Fruit fly (Drosophila melanogaster) whole organism, wandering third instar larva: ENCODE data around the gene nau.

Source experiments
- Abd-B ChIP-seq: fragments of >200 bp; optimal IDR thresholded peaks from 2 replicates; lab custom pipeline; 2017; ENCODE audit warnings: missing biosample characterization, missing genetic modification characterization
- CG32264 ChIP-seq: fragments of 200-800 bp; sonication (Bioruptor generic); optimal IDR thresholded peaks from 2 replicates; lab custom pipeline; 2016; ENCODE audit warnings: missing biosample characterization, missing genetic modification characterization
- CG9705 ChIP-seq: fragments of 200-800 bp; sonication (Bioruptor generic); optimal IDR thresholded peaks from 2 replicates; lab custom pipeline; 2018; ENCODE audit warnings: missing biosample characterization, mild to moderate bottlenecking, missing genetic modification characterization
- Dfd ChIP-seq: fragments of >200 bp; optimal IDR thresholded peaks from 2 replicates; lab custom pipeline; 2017; ENCODE audit warnings: missing biosample characterization, missing genetic modification characterization
- Dif ChIP-seq: fragments of 200-275, 200-300 bp; sonication (Bioruptor generic); optimal IDR thresholded peaks from 2 replicates; lab custom pipeline; 2018; ENCODE audit warnings: missing biosample characterization, missing genetic modification characterization; ENCODE audit not compliant: partially characterized antibody
- GATAd ChIP-seq: sonication (Bioruptor generic); optimal IDR thresholded peaks from 2 replicates; lab custom pipeline; 2016; ENCODE audit warnings: missing biosample characterization, missing genetic modification characterization
- HLH106 ChIP-seq: fragments of 200-800 bp; optimal IDR thresholded peaks from 3 replicates; lab custom pipeline; 2019; ENCODE audit warnings: missing biosample characterization, mild to moderate bottlenecking, missing genetic modification characterization, moderate library complexity
- Hnf4 ChIP-seq: fragments of 200-800 bp; sonication (Bioruptor generic); optimal IDR thresholded peaks from 2 replicates; lab custom pipeline; 2016; ENCODE audit warnings: missing biosample characterization, mild to moderate bottlenecking, missing genetic modification characterization
- Hr78 ChIP-seq: fragments of >200 bp; optimal IDR thresholded peaks from 2 replicates; lab custom pipeline; 2017; ENCODE audit warnings: missing biosample characterization, missing genetic modification characterization
- Hr83 ChIP-seq: fragments of 200-300 bp; sonication (Bioruptor generic); optimal IDR thresholded peaks from 2 replicates; lab custom pipeline; 2016; ENCODE audit warnings: missing biosample characterization, mild to moderate bottlenecking, missing genetic modification characterization, moderate library complexity; ENCODE audit not compliant: poor library complexity, severe bottlenecking
- Jra ChIP-seq: sonication (Bioruptor generic); optimal IDR thresholded peaks from 2 replicates; lab custom pipeline; 2016; ENCODE audit warnings: missing biosample characterization, missing genetic modification characterization
- Mio ChIP-seq: sonication (Bioruptor generic); optimal IDR thresholded peaks from 2 replicates; lab custom pipeline; 2016; ENCODE audit warnings: missing biosample characterization, missing genetic modification characterization
- Myc ChIP-seq: fragments of >200 bp; optimal IDR thresholded peaks from 2 replicates; lab custom pipeline; 2017
- N ChIP-seq: fragments of >200 bp; optimal IDR thresholded peaks from 2 replicates; lab custom pipeline; 2018; ENCODE audit warnings: missing biosample characterization, missing external identifiers, missing genetic modification characterization
- OdsH ChIP-seq: fragments of 200-800 bp; sonication (Bioruptor generic); optimal IDR thresholded peaks from 2 replicates; lab custom pipeline; 2016; ENCODE audit warnings: missing biosample characterization, mild to moderate bottlenecking, missing genetic modification characterization
- Rel ChIP-seq, 2 experiments: fragments of 200-800 bp; sonication (Bioruptor generic) in 1 of 2; optimal IDR thresholded peaks; 2 replicates in 1 of 2; 3 replicates in 1 of 2; lab custom pipeline; 2016 to 2019; ENCODE audit warnings: mild to moderate bottlenecking in 2 of 2, missing biosample characterization in 2 of 2, missing genetic modification characterization in 2 of 2, moderate library complexity in 1 of 2
- Sp1 ChIP-seq: fragments of 200-800 bp; sonication (Bioruptor generic); optimal IDR thresholded peaks from 3 replicates; lab custom pipeline; 2019; ENCODE audit warnings: missing biosample characterization, mild to moderate bottlenecking, missing genetic modification characterization, moderate library complexity
- Vsx2 ChIP-seq: fragments of 200-300, 225-300 bp; sonication (Bioruptor generic); optimal IDR thresholded peaks from 2 replicates; lab custom pipeline; 2018; ENCODE audit warnings: missing biosample characterization, missing genetic modification characterization; ENCODE audit not compliant: partially characterized antibody
- br ChIP-seq: fragments of 200-800 bp; sonication (Bioruptor generic); optimal IDR thresholded peaks from 2 replicates; lab custom pipeline; 2016; ENCODE audit warnings: missing biosample characterization, missing genetic modification characterization
- brk ChIP-seq: fragments of 200-800 bp; sonication (Bioruptor generic); optimal IDR thresholded peaks from 2 replicates; lab custom pipeline; 2016; ENCODE audit warnings: missing biosample characterization, mild to moderate bottlenecking, missing genetic modification characterization
- dl ChIP-seq, 2 experiments: fragments of 175-275, 200-275 bp in 1 of 2; fragments of 200-275 bp in 1 of 2; sonication (Bioruptor generic); optimal IDR thresholded peaks; lab custom pipeline; 2018; ENCODE audit warnings: mild to moderate bottlenecking in 2 of 2, missing biosample characterization in 2 of 2, missing genetic modification characterization in 2 of 2, moderate library complexity in 2 of 2; ENCODE audit not compliant: partially characterized antibody in 2 of 2, insufficient read depth in 1 of 2
- dmrt93B ChIP-seq: fragments of 200-800 bp; sonication (Bioruptor generic); optimal IDR thresholded peaks from 2 replicates; lab custom pipeline; 2018; ENCODE audit warnings: missing biosample characterization, mild to moderate bottlenecking, missing genetic modification characterization
- dsf ChIP-seq: sonication (Bioruptor generic); optimal IDR thresholded peaks from 2 replicates; lab custom pipeline; 2016; ENCODE audit warnings: missing biosample characterization, missing genetic modification characterization, borderline replicate concordance
- ey ChIP-seq: fragments of 200-800 bp; sonication (Bioruptor generic); optimal IDR thresholded peaks from 2 replicates; lab custom pipeline; 2016; ENCODE audit warnings: missing biosample characterization, missing genetic modification characterization
- foxo ChIP-seq, 2 experiments: fragments of 200-800 bp; sonication (Bioruptor generic); optimal IDR thresholded peaks; 2 replicates in 1 of 2; 3 replicates in 1 of 2; lab custom pipeline; 2016 to 2017; ENCODE audit warnings: missing biosample characterization in 2 of 2, missing genetic modification characterization in 2 of 2
- h ChIP-seq: fragments of 200-800 bp; sonication (Bioruptor generic); optimal IDR thresholded peaks from 3 replicates; lab custom pipeline; 2016; ENCODE audit warnings: missing biosample characterization, mild to moderate bottlenecking, missing genetic modification characterization
- jim ChIP-seq: fragments of 175-275, 200-325 bp; sonication (Bioruptor generic); optimal IDR thresholded peaks from 2 replicates; lab custom pipeline; 2016; ENCODE audit warnings: missing biosample characterization, mild to moderate bottlenecking, missing genetic modification characterization
- lola ChIP-seq: fragments of >200 bp; optimal IDR thresholded peaks from 2 replicates; lab custom pipeline; 2017; ENCODE audit warnings: missing biosample characterization, missing genetic modification characterization
- pan ChIP-seq: fragments of >200 bp; optimal IDR thresholded peaks from 2 replicates; lab custom pipeline; 2017
- psq ChIP-seq: fragments of 200-800 bp; sonication (Bioruptor generic); optimal IDR thresholded peaks from 3 replicates; lab custom pipeline; 2017; ENCODE audit warnings: missing biosample characterization, mild to moderate bottlenecking, missing genetic modification characterization, moderate library complexity
- rgr ChIP-seq: fragments of 200-800 bp; sonication (Bioruptor generic); optimal IDR thresholded peaks from 3 replicates; lab custom pipeline; 2016; ENCODE audit warnings: missing biosample characterization, mild to moderate bottlenecking, missing genetic modification characterization
- sage ChIP-seq: fragments of 200-800 bp; sonication (Bioruptor generic); optimal IDR thresholded peaks from 2 replicates; lab custom pipeline; 2016; ENCODE audit warnings: missing biosample characterization, mild to moderate bottlenecking, missing genetic modification characterization
- sv ChIP-seq: fragments of 200-800 bp; sonication (Bioruptor generic); optimal IDR thresholded peaks from 3 replicates; lab custom pipeline; 2016; ENCODE audit warnings: missing biosample characterization, missing genetic modification characterization
- tai ChIP-seq: sonication (Bioruptor generic); optimal IDR thresholded peaks from 2 replicates; lab custom pipeline; 2016; ENCODE audit warnings: missing biosample characterization, missing genetic modification characterization
- usp ChIP-seq: fragments of >200 bp; optimal IDR thresholded peaks from 2 replicates; lab custom pipeline; 2017; ENCODE audit warnings: missing biosample characterization, missing genetic modification characterization
- woc ChIP-seq: sonication (Bioruptor generic); optimal IDR thresholded peaks from 2 replicates; lab custom pipeline; 2016; ENCODE audit warnings: missing biosample characterization, mild to moderate bottlenecking, missing genetic modification characterization

nau gene

dm6 chr3R:23677058-23677457 is 41.1 kb downstream of the nau start, which contains the start of gene GILT3:
GILT3 (plus strand) TSS chr3R:23677358.
- TF ChIP-seq GATAd (GFP tag; lab: Kevin White, UChicago) (no peak), Hnf4 (GFP tag; lab: Kevin White, UChicago) (no peak)

DNA sequence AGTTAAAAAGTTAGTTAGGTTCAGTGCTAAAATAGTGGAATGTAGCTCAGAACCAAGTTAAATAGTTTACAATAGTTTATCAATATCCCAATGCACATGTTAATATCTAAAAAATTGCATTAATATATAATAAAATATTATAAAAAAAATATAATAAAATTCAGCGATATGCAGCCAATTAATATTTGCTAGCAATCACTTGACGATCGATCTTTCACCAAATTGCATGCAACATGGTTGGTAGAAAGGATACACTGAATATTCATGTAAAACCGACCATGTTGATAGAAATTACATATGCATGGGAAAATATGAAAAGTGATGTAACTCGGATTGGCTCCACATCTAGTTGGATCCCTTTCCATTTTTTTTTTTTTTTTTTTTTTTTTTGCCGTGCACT is 42.5 kb downstream of the nau start:
- TF ChIP-seq OdsH (GFP tag; lab: Kevin White, UChicago) (no peak), jim (no peak), rgr (no peak), Mio (GFP tag; lab: Kevin White, UChicago) (no peak), GATAd (GFP tag; lab: Kevin White, UChicago) (no peak), Sp1 (no peak), HLH106 (tag; lab: Kevin White, UChicago) (no peak), CG9705 (GFP tag; lab: Kevin White, UChicago) (no peak), sv (GFP tag; lab: Kevin White, UChicago) (no peak), woc (GFP tag; lab: Kevin White, UChicago) (no peak), CG32264 (GFP tag; lab: Kevin White, UChicago) (no peak)
- TF ChIP-seq, all 38 proteins: peak for 0

dm6 chr3R:23674369-23674768 is 43.8 kb downstream of the nau start:
- TF ChIP-seq woc (GFP tag; lab: Kevin White, UChicago) (no peak), Hnf4 (GFP tag; lab: Kevin White, UChicago) (no peak), OdsH (GFP tag; lab: Kevin White, UChicago) (no peak), Abd-B (GFP tag; lab: Kevin White, UChicago) (no peak), sage (GFP tag; lab: Kevin White, UChicago) (no peak), dl (GFP tag; optimal IDR thresholded peaks at IDR 0.05; lab: Kevin White, UChicago; ENCODE audit: insufficient read depth in 1 of 2, partially characterized antibody in 2 of 2) (no peak)

- TF ChIP-seq Myc (lab: Kevin White, UChicago) (no peak), Hnf4 (GFP tag; lab: Kevin White, UChicago) (no peak), dl (GFP tag; optimal IDR thresholded peaks at IDR 0.05; lab: Kevin White, UChicago; ENCODE audit: insufficient read depth in 1 of 2, partially characterized antibody in 2 of 2) (no peak), Hr83 (GFP tag; lab: Kevin White, UChicago) (no peak), CG32264 (GFP tag; lab: Kevin White, UChicago) (no peak), tai (GFP tag; lab: Kevin White, UChicago) (no peak)
Measured at dm6 chr3R:23673084-23673483, 45.1 kb downstream of the nau start.

- TF ChIP-seq Vsx2 (GFP tag; lab: Kevin White, UChicago) (peak; percentile 68), OdsH (GFP tag; lab: Kevin White, UChicago) (peak; percentile 99), CG32264 (GFP tag; lab: Kevin White, UChicago) (peak; percentile 98), Sp1 (peak; percentile 99), psq (GFP tag; lab: Kevin White, UChicago) (peak; percentile 98), rgr (peak; percentile 99), dl (GFP tag; optimal IDR thresholded peaks at IDR 0.05; lab: Kevin White, UChicago; ENCODE audit: insufficient read depth in 1 of 2, partially characterized antibody in 2 of 2) (peak; percentile 86 to 92), dsf (GFP tag; lab: Kevin White, UChicago) (peak; percentile 89), ey (GFP tag; lab: Kevin White, UChicago) (peak; percentile 99), h (GFP tag; lab: Kevin White, UChicago) (peak; percentile 99), tai (GFP tag; lab: Kevin White, UChicago) (peak; percentile 96), foxo (GFP tag; optimal IDR thresholded peaks at IDR 0.05; lab: Kevin White, UChicago) (peak; percentile 94 to 99), Rel (GFP tag; optimal IDR thresholded peaks at IDR 0.05; lab: Kevin White, UChicago) (peak; percentile 94), Rel (tag; optimal IDR thresholded peaks at IDR 0.05; lab: Kevin White, UChicago) (peak; percentile 84), N (no peak), Abd-B (GFP tag; lab: Kevin White, UChicago) (no peak), HLH106 (tag; lab: Kevin White, UChicago) (peak; percentile 99), Hr78 (no peak), Hnf4 (GFP tag; lab: Kevin White, UChicago) (peak; percentile 98), Dif (GFP tag; lab: Kevin White, UChicago) (peak; percentile 96), Jra (GFP tag; lab: Kevin White, UChicago) (peak; percentile 97), sage (GFP tag; lab: Kevin White, UChicago) (peak; percentile 97), woc (GFP tag; lab: Kevin White, UChicago) (peak; percentile 98), Myc (lab: Kevin White, UChicago) (no peak), dmrt93B (GFP tag; lab: Kevin White, UChicago) (peak; percentile 100), Mio (GFP tag; lab: Kevin White, UChicago) (peak; percentile 91), br (GFP tag; lab: Kevin White, UChicago) (peak; percentile 99), GATAd (GFP tag; lab: Kevin White, UChicago) (peak; percentile 83), brk (GFP tag; lab: Kevin White, UChicago) (peak; percentile 96), Dfd (GFP tag; lab: Kevin White, UChicago) (peak; percentile 98), jim (no peak), pan (lab: Kevin White, UChicago) (no peak), usp (GFP tag; lab: Kevin White, UChicago) (no peak), CG9705 (GFP tag; lab: Kevin White, UChicago) (peak; percentile 98), lola (GFP tag; lab: Kevin White, UChicago) (no peak)
Measured at dm6 chr3R:23669401-23670216, 48.5 kb downstream of the nau start, which contains the start of gene CG31145. CG31145 (minus strand) TSS chr3R:23669659.
